Worm (Caenorhabditis elegans) whole organism, mixed stage, embryonic: ENCODE results near the gene srb-17.
A peak's percentile ranks its signal among the peaks of the same experiment; 100 is the strongest.

ENCODE experiments used
- M03D4.4 ChIP-seq: sonication (generic microtip); optimal IDR thresholded peaks from 2 replicates; lab custom pipeline; 2017; ENCODE audit warnings: mild to moderate bottlenecking, missing genetic modification characterization, missing compliant biosample characterization
- bed-3 ChIP-seq: fragments of 200-800 bp; sonication (Bioruptor generic); optimal IDR thresholded peaks from 3 replicates; lab custom pipeline; 2018; ENCODE audit warnings: mild to moderate bottlenecking, missing genetic modification characterization, moderate library complexity, missing compliant biosample characterization
- blmp-1 ChIP-seq: fragments of 150-350 bp; optimal IDR thresholded peaks from 2 replicates; lab custom pipeline; 2014; ENCODE audit warnings: missing biosample characterization, missing genetic modification characterization
- ceh-39 ChIP-seq: fragments of 150-350 bp; optimal IDR thresholded peaks from 2 replicates; lab custom pipeline; 2014; ENCODE audit warnings: missing biosample characterization, missing genetic modification characterization
- ceh-43 ChIP-seq: fragments of 200-800 bp; sonication (Bioruptor generic); optimal IDR thresholded peaks from 2 replicates; lab custom pipeline; 2018; ENCODE audit warnings: mild to moderate bottlenecking, missing genetic modification characterization, moderate library complexity, missing compliant biosample characterization
- ceh-83 ChIP-seq: fragments of 200-800 bp; sonication (Bioruptor generic); optimal IDR thresholded peaks from 2 replicates; lab custom pipeline; 2018; ENCODE audit warnings: mild to moderate bottlenecking, missing genetic modification characterization, missing compliant biosample characterization
- ces-1 ChIP-seq: fragments of 150-350 bp; optimal IDR thresholded peaks from 2 replicates; lab custom pipeline; 2014; ENCODE audit warnings: missing biosample characterization, missing genetic modification reagents, missing genetic modification characterization
- cnd-1 ChIP-seq: fragments of 200-800 bp; sonication (Bioruptor generic); optimal IDR thresholded peaks from 2 replicates; lab custom pipeline; 2018; ENCODE audit warnings: mild to moderate bottlenecking, missing genetic modification characterization, missing compliant biosample characterization
- drap-1 ChIP-seq: fragments of 200-800 bp; sonication (Bioruptor generic); optimal IDR thresholded peaks from 3 replicates; lab custom pipeline; 2018; ENCODE audit warnings: mild to moderate bottlenecking, missing genetic modification characterization, missing compliant biosample characterization
- elt-1 ChIP-seq: sonication (generic microtip); optimal IDR thresholded peaks from 2 replicates; lab custom pipeline; 2017; ENCODE audit warnings: missing genetic modification characterization, mild to moderate bottlenecking, missing compliant biosample characterization, antibody characterized with exemption, moderate library complexity, borderline replicate concordance; ENCODE audit not compliant: insufficient read depth
- elt-3 ChIP-seq: fragments of 150-350 bp; optimal IDR thresholded peaks from 2 replicates; lab custom pipeline; 2014; ENCODE audit warnings: missing biosample characterization, missing genetic modification characterization
- flh-1 ChIP-seq: fragments of 200-800 bp; sonication (Bioruptor generic); optimal IDR thresholded peaks from 2 replicates; lab custom pipeline; 2018; ENCODE audit warnings: mild to moderate bottlenecking, missing genetic modification characterization, moderate library complexity, missing compliant biosample characterization
- ham-2 ChIP-seq: fragments of 200-800 bp; sonication (Bioruptor generic); optimal IDR thresholded peaks from 2 replicates; lab custom pipeline; 2018; ENCODE audit warnings: mild to moderate bottlenecking, missing genetic modification characterization, missing compliant biosample characterization
- hlh-1 ChIP-seq: fragments of 150-350 bp; optimal IDR thresholded peaks from 2 replicates; lab custom pipeline; 2014; ENCODE audit warnings: missing biosample characterization, missing genetic modification reagents, missing genetic modification characterization
- lin-13 ChIP-seq: fragments of 150-350 bp; optimal IDR thresholded peaks from 2 replicates; lab custom pipeline; 2014; ENCODE audit warnings: missing biosample characterization, missing genetic modification characterization
- lin-32 ChIP-seq: fragments of 200-800 bp; sonication (Bioruptor generic); optimal IDR thresholded peaks from 2 replicates; lab custom pipeline; 2018; ENCODE audit warnings: mild to moderate bottlenecking, missing genetic modification characterization, missing compliant biosample characterization
- lsy-2 ChIP-seq: fragments of 150-350 bp; optimal IDR thresholded peaks from 2 replicates; lab custom pipeline; 2014; ENCODE audit warnings: missing biosample characterization, missing genetic modification characterization
- mep-1 ChIP-seq: fragments of 150-350 bp; optimal IDR thresholded peaks from 2 replicates; lab custom pipeline; 2017; ENCODE audit warnings: missing biosample characterization, missing genetic modification reagents, missing genetic modification characterization, inconsistent platforms
- mls-2 ChIP-seq: sonication (generic microtip); optimal IDR thresholded peaks from 2 replicates; lab custom pipeline; 2016; ENCODE audit warnings: mild to moderate bottlenecking, missing genetic modification characterization, moderate library complexity, missing compliant biosample characterization
- nhr-12 ChIP-seq: fragments of 150-350 bp; optimal IDR thresholded peaks from 2 replicates; lab custom pipeline; 2014; ENCODE audit warnings: missing biosample characterization, missing genetic modification characterization
- nhr-2 ChIP-seq: fragments of 150-350 bp; optimal IDR thresholded peaks from 2 replicates; lab custom pipeline; 2014; ENCODE audit warnings: missing biosample characterization, missing genetic modification characterization
- nhr-237 ChIP-seq: fragments of 150-350 bp; optimal IDR thresholded peaks from 2 replicates; lab custom pipeline; 2014; ENCODE audit warnings: missing biosample characterization, missing genetic modification characterization
- nhr-28 ChIP-seq: fragments of 150-350 bp; optimal IDR thresholded peaks from 2 replicates; lab custom pipeline; 2014; ENCODE audit warnings: missing biosample characterization, missing genetic modification characterization
- nhr-76 ChIP-seq: sonication (generic microtip); optimal IDR thresholded peaks from 2 replicates; lab custom pipeline; 2017; ENCODE audit warnings: missing biosample characterization, missing genetic modification characterization
- pha-4 ChIP-seq: fragments of 150-350 bp; optimal IDR thresholded peaks from 2 replicates; lab custom pipeline; 2018; ENCODE audit warnings: missing biosample characterization, missing genetic modification reagents, missing genetic modification characterization
- sem-2 ChIP-seq: fragments of 200-800 bp; sonication (Bioruptor generic); optimal IDR thresholded peaks from 2 replicates; lab custom pipeline; 2018; ENCODE audit warnings: mild to moderate bottlenecking, missing genetic modification characterization, missing compliant biosample characterization
- snpc-4 ChIP-seq: fragments of 150-350 bp; optimal IDR thresholded peaks from 2 replicates; lab custom pipeline; 2014; ENCODE audit warnings: missing biosample characterization, missing genetic modification characterization
- sptf-1 ChIP-seq: sonication (generic microtip); optimal IDR thresholded peaks from 2 replicates; lab custom pipeline; 2017; ENCODE audit warnings: mild to moderate bottlenecking, missing genetic modification characterization, moderate library complexity, missing compliant biosample characterization
- tbx-8 ChIP-seq: fragments of 200-800 bp; sonication (Bioruptor generic); optimal IDR thresholded peaks from 2 replicates; lab custom pipeline; 2018; ENCODE audit warnings: mild to moderate bottlenecking, missing genetic modification characterization, moderate library complexity, missing compliant biosample characterization
- unc-120 ChIP-seq: sonication (generic microtip); optimal IDR thresholded peaks from 2 replicates; lab custom pipeline; 2017; ENCODE audit warnings: missing genetic modification characterization, missing compliant biosample characterization; ENCODE audit not compliant: poor library complexity, severe bottlenecking
- unc-39 ChIP-seq: fragments of 150-350 bp; optimal IDR thresholded peaks from 2 replicates; lab custom pipeline; 2014; ENCODE audit warnings: missing biosample characterization, missing genetic modification characterization
- unc-62 ChIP-seq: fragments of 150-350 bp; optimal IDR thresholded peaks from 2 replicates; lab custom pipeline; 2014; ENCODE audit warnings: missing biosample characterization, missing genetic modification reagents, missing genetic modification characterization
- zip-8 ChIP-seq: fragments of 150-350 bp; optimal IDR thresholded peaks from 2 replicates; lab custom pipeline; 2014; ENCODE audit warnings: missing biosample characterization, missing genetic modification characterization
- ztf-11 ChIP-seq: fragments of 150-350 bp; optimal IDR thresholded peaks from 2 replicates; lab custom pipeline; 2014; ENCODE audit warnings: missing biosample characterization, missing genetic modification characterization

Gene srb-17

DNA sequence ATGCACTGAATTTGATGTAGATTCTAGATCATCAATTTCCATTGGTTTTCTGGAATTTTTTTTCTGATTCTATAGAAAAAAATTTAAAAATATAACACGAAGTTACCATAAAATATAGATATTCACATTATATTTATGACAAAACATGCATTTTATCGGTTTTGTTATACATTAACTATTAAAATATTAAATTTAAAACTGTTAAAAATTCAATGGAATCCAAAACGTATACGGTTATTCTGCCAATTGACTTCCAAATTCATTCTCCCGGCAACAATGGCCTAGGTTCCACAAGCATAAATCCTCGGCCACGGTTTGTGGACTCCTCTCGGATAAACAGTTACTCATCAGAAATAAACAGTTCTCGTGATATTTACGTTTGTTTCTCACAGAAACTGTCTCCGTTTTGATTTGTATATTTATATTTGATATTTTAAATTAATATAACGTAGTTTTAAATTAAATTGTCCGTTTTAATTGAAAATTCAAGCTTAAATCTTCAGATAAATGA, 26.6 kb upstream of the srb-17 start, which contains the start of the genes F01D4.5 and ced-5:
F01D4.5 (minus strand) TSS at position 51 of the 511 bp plus-strand sequence.
ced-5 (plus strand) TSS at position 504 of the 511 bp plus-strand sequence.
- TF ChIP-seq tbx-8 (no peak), nhr-12 (tag; lab: Kevin White, UChicago) (no peak), ces-1 (GFP tag; lab: Kevin White, UChicago) (peak; percentile 39), ceh-83 (GFP tag; lab: Kevin White, UChicago) (no peak), nhr-76 (no peak), nhr-28 (no peak), ham-2 (GFP tag; lab: Kevin White, UChicago) (no peak), elt-1 (tag; lab: Kevin White, UChicago) (no peak), elt-3 (tag; lab: Kevin White, UChicago) (no peak), sem-2 (GFP tag; lab: Kevin White, UChicago) (no peak), lin-32 (GFP tag; lab: Kevin White, UChicago) (no peak), blmp-1 (tag; lab: Kevin White, UChicago) (no peak), unc-39 (tag; lab: Kevin White, UChicago) (no peak), flh-1 (GFP tag; lab: Kevin White, UChicago) (no peak), cnd-1 (tag; lab: Kevin White, UChicago) (peak; percentile 36), zip-8 (tag; lab: Kevin White, UChicago) (no peak), nhr-2 (tag; lab: Kevin White, UChicago) (no peak), ceh-39 (tag; lab: Kevin White, UChicago) (no peak), sptf-1 (tag; lab: Kevin White, UChicago) (peak; percentile 54), lin-13 (tag; lab: Kevin White, UChicago) (peak; percentile 33), ceh-43 (GFP tag; lab: Kevin White, UChicago) (no peak), unc-120 (tag; lab: Kevin White, UChicago) (no peak), nhr-237 (tag; lab: Kevin White, UChicago) (no peak), mep-1 (tag; lab: Kevin White, UChicago) (peak; percentile 24), unc-62 (no peak), mls-2 (tag; lab: Kevin White, UChicago) (no peak), hlh-1 (no peak), snpc-4 (tag; lab: Kevin White, UChicago) (no peak), lsy-2 (tag; lab: Kevin White, UChicago) (no peak), pha-4 (tag; lab: Kevin White, UChicago) (peak; percentile 25), ztf-11 (no peak), M03D4.4 (tag; lab: Kevin White, UChicago) (peak; percentile 22), drap-1 (no peak)

DNA sequence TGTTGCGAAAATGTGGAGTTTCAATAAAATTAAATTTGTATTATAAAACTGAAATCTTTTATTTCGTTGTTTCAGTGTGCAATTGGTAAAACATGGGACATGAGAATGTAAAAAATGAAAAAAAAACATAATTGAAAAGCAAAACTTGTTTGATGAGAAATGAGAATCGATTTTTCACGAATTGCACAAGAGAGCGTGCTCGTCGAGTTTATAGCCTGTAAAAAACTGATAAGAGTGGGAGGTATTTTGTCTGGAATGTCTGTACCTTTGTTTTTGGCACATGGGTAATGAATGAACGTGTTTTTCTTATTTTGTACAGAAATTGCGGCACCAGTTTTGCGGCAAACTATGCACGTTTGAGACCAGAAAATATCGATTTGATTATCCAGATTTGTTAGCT, 25.5 kb upstream of the srb-17 start:
- TF ChIP-seq zip-8 (tag; lab: Kevin White, UChicago): no peak
- no peak for TF ChIP-seq drap-1
- TF ChIP-seq nhr-237 (tag; lab: Kevin White, UChicago): no peak
- TF ChIP-seq bed-3 (GFP tag; lab: Kevin White, UChicago): no peak
- TF ChIP-seq ceh-43 (GFP tag; lab: Kevin White, UChicago): no peak
- TF ChIP-seq ceh-39 (tag; lab: Kevin White, UChicago): no peak
- no peak for TF ChIP-seq unc-39 (tag; lab: Kevin White, UChicago)
- TF ChIP-seq elt-3 (tag; lab: Kevin White, UChicago): no peak
- TF ChIP-seq unc-62: no peak
- no peak for TF ChIP-seq flh-1 (GFP tag; lab: Kevin White, UChicago)
- no peak for TF ChIP-seq lin-13 (tag; lab: Kevin White, UChicago)
- TF ChIP-seq pha-4 (tag; lab: Kevin White, UChicago): no peak
- TF ChIP-seq ztf-11: no peak

DNA sequence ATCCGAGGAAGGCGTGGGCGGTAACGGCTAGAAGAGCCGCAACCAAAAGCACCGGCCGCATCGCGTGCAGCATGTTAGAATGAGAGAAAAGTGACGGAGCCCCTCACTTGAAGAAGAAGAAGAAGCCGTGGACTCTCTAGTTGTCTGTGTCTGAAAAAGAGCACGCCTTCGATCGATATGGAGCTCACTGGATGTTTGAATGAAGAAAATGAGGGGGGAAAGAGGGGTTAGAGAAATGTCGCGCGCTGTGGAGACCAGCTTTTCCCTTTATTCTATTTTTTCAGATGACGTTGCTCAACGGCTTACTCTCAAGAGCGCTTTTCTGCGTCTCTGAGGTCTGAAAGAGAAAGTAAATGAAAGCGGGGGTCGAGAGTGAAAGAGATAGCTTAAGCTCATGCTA, 24.7 kb upstream of the srb-17 start, which contains the start of gene egl-21:
egl-21 (minus strand) TSS at position 150 of the 400 bp plus-strand sequence.
- TF ChIP-seq ces-1 (GFP tag; lab: Kevin White, UChicago): peak; percentile 88
- TF ChIP-seq nhr-76: no peak
- TF ChIP-seq sptf-1 (tag; lab: Kevin White, UChicago): peak; percentile 21
- TF ChIP-seq nhr-12 (tag; lab: Kevin White, UChicago): no peak
- TF ChIP-seq, all 35 proteins: peak for 2
